Fruit fly (Drosophila melanogaster): ENCODE data around the gene CG18273.
A peak's percentile ranks its signal among the peaks of the same experiment; 100 is the strongest.

Gene CG18273

DNA sequence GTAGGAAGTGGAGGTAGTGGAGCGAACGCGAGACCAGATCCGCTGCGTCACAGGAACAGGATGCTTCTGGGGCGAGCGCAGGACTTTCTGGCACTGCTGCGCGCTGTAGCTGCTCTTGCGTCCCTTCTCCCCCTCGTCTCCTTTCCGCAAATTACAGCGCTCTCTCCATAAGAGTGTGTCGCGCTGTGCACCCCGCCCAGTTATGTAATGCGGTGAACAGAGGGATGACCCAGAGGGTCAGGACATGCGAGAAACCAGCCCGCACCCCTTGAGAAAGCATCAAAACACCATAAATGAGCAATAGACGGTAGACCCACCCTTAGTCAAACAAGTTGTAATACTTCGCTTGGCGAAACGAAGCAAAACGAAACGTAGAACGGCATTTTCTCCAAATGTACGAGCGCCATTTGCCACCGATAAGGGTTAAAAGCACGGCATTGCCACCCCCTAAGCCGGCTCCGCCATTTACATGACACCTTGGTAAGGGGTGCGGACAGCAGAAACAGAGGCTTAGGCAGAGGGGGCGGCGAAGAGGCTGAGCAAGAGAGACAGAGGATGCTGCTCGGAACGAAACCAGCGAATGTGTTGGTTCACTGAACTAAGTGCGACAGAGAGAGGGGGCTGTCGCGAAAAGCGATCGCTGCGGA is 33.0 kb upstream of the CG18273 start (continued):
- TF ChIP-seq toy (GFP tag; IDR thresholded peaks at IDR 0.05) (no peak), hbn (GFP tag; IDR thresholded peaks at IDR 0.05; ENCODE audit: partially characterized antibody) (0 out of 2 replicates have a peak, but pooled peaks have one; percentile 13), CG10979 (tag; optimal IDR thresholded peaks at IDR 0.05) (no peak), sim (GFP tag; IDR thresholded peaks at IDR 0.05) (no peak), CG31441 (GFP tag; IDR thresholded peaks at IDR 0.05) (no peak), gcm (GFP tag; optimal IDR thresholded peaks at IDR 0.05) (no peak), Six4 (GFP tag; optimal IDR thresholded peaks at IDR 0.05) (no peak), Sox100B (GFP tag; optimal IDR thresholded peaks at IDR 0.05) (no peak), ab (GFP tag; optimal IDR thresholded peaks at IDR 0.05) (no peak), CTCF (GFP tag; optimal IDR thresholded peaks at IDR 0.05) (no peak), CG5953 (GFP tag; IDR thresholded peaks at IDR 0.05) (no peak), Elba2 (GFP tag; optimal IDR thresholded peaks at IDR 0.05) (no peak), stc (GFP tag; IDR thresholded peaks at IDR 0.05) (no peak), Xbp1 (GFP tag; optimal IDR thresholded peaks at IDR 0.05) (no peak), yki (optimal IDR thresholded peaks at IDR 0.05) (no peak), Adf1 (GFP tag; IDR thresholded peaks at IDR 0.05) (peak; percentile 13; the same call in 1 of the 2 replicates), dan (GFP tag; IDR thresholded peaks at IDR 0.05) (no peak), CG7963 (GFP tag; IDR thresholded peaks at IDR 0.05; ENCODE audit: partially characterized antibody) (no peak), Deaf1 (tag; optimal IDR thresholded peaks at IDR 0.05) (peak; percentile 78), dmrt11E (tag; optimal IDR thresholded peaks at IDR 0.05) (no peak), nau (GFP tag; optimal IDR thresholded peaks at IDR 0.05) (no peak), Sry-β (GFP tag; optimal IDR thresholded peaks at IDR 0.05) (no peak), crol (GFP tag; IDR thresholded peaks at IDR 0.05) (peak; percentile 79), trh (GFP tag; optimal IDR thresholded peaks at IDR 0.05) (no peak), CG4404 (GFP tag; IDR thresholded peaks at IDR 0.05) (no peak), CG33557 (GFP tag; optimal IDR thresholded peaks at IDR 0.05) (no peak), z (GFP tag; IDR thresholded peaks at IDR 0.05) (no peak), nmo (GFP tag; optimal IDR thresholded peaks at IDR 0.05) (no peak), bigmax (GFP tag; optimal IDR thresholded peaks at IDR 0.05) (no peak), Asciz (GFP tag; optimal IDR thresholded peaks at IDR 0.05) (no peak), Pdp1 (GFP tag; optimal IDR thresholded peaks at IDR 0.05) (peak in 1 of 2 experiments; percentile 77), psq (GFP tag; optimal IDR thresholded peaks at IDR 0.05) (no peak), CG17328 (GFP tag; IDR thresholded peaks at IDR 0.05) (no peak), CG1024 (GFP tag; IDR thresholded peaks at IDR 0.05) (no peak), usp (GFP tag; optimal IDR thresholded peaks at IDR 0.05) (no peak), ttk (GFP tag; IDR thresholded peaks at IDR 0.05) (no peak), wdn (GFP tag; IDR thresholded peaks at IDR 0.05) (no peak), crp (GFP tag; optimal IDR thresholded peaks at IDR 0.05) (no peak)

DNA sequence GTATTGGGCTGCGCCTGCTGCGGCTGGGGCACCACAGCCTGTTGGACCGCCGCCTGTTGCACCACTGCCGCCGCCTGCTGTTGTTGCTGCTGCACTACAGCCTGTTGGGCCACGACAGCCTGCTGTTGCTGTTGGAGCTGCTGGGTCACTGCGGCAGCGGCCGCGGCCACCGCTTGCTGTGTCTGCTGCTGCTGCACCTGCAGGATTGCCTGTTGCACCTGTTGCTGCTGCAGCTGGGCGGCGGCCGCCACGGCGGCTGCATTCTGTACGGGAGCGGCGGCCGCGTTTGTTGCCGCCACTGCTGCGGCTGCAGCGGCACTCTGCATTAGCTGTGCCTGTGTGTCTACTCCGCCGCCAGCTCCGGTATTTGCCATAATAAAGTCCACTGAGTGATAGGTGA is 31.5 kb upstream of the CG18273 start:
- 0 out of 2 replicates have a peak, but pooled peaks have one; percentile 17 for TF ChIP-seq cas (GFP tag; IDR thresholded peaks at IDR 0.05)
- TF ChIP-seq CG14050 (GFP tag; IDR thresholded peaks at IDR 0.05) = no peak
- peak; percentile 77 for TF ChIP-seq Ets65A (GFP tag)
- TF ChIP-seq ac (GFP tag; optimal IDR thresholded peaks at IDR 0.05) = peak; percentile 55
- no peak for TF ChIP-seq CG31224 (GFP tag; IDR thresholded peaks at IDR 0.05)
- no peak for TF ChIP-seq CG7745 (tag; optimal IDR thresholded peaks at IDR 0.05)

Measured in whole organism, embryonic.